Fruit fly (Drosophila melanogaster) whole organism, embryonic: ENCODE results near the gene NdufA3.

Experiments used
- BEAF-32 ChIP-seq: fragments of 200-800 bp; sonication (Bioruptor generic); optimal IDR thresholded peaks from 3 replicates; lab custom pipeline; 2017; ENCODE audit warnings: missing biosample characterization, missing genetic modification characterization, mild to moderate bottlenecking, moderate library complexity, missing genetic modification reagents
- Bteb2 ChIP-seq: fragments of 200-800 bp; sonication (Bioruptor generic); optimal IDR thresholded peaks from 2 replicates; lab custom pipeline; 2016; ENCODE audit warnings: missing biosample characterization, missing genetic modification characterization
- CG10274 ChIP-seq: fragments of 200-800 bp; sonication (Bioruptor generic); optimal IDR thresholded peaks from 3 replicates; lab custom pipeline; 2017; ENCODE audit warnings: missing biosample characterization, mild to moderate bottlenecking, missing genetic modification characterization
- CG12155 ChIP-seq: fragments of 200-800 bp; sonication (Bioruptor generic); optimal IDR thresholded peaks from 3 replicates; lab custom pipeline; 2016; ENCODE audit warnings: missing biosample characterization, missing genetic modification characterization
- CG15479 ChIP-seq: fragments of 200-800 bp; sonication (Bioruptor generic); optimal IDR thresholded peaks from 3 replicates; lab custom pipeline; 2019; ENCODE audit warnings: missing biosample characterization, mild to moderate bottlenecking, missing genetic modification characterization, moderate library complexity
- CG17385 ChIP-seq: fragments of 200-800 bp; sonication (Bioruptor generic); optimal IDR thresholded peaks from 3 replicates; lab custom pipeline; 2018; ENCODE audit warnings: missing biosample characterization, mild to moderate bottlenecking, missing genetic modification characterization
- CG17829 ChIP-seq: fragments of 200-800 bp; optimal IDR thresholded peaks from 2 replicates; lab custom pipeline; 2019; ENCODE audit warnings: missing biosample characterization, mild to moderate bottlenecking, missing genetic modification characterization, moderate library complexity
- CG18764 ChIP-seq: fragments of 200-800 bp; sonication (Bioruptor generic); optimal IDR thresholded peaks from 3 replicates; lab custom pipeline; 2016; ENCODE audit warnings: missing biosample characterization, missing genetic modification characterization
- CG2199 ChIP-seq: fragments of 200-800 bp; sonication (Bioruptor generic); IDR thresholded peaks from 3 replicates; pipeline ENCODE4 v1.3.6; 2022; ENCODE audit warnings: missing biosample characterization, missing genetic modification characterization
- CG3065 ChIP-seq: fragments of 200-800 bp; sonication (Bioruptor generic); optimal IDR thresholded peaks from 2 replicates; lab custom pipeline; 2016; ENCODE audit warnings: missing biosample characterization, missing genetic modification characterization
- CG31224 ChIP-seq: fragments of 200-800 bp; sonication (Bioruptor generic); IDR thresholded peaks from 2 replicates; pipeline ENCODE4 v1.3.6; 2022; ENCODE audit warnings: missing biosample characterization, missing genetic modification characterization
- CG31365 ChIP-seq: fragments of 200-800 bp; sonication (Bioruptor generic); optimal IDR thresholded peaks from 2 replicates; lab custom pipeline; 2018; ENCODE audit warnings: missing biosample characterization, mild to moderate bottlenecking, missing genetic modification characterization
- CG3163 ChIP-seq: fragments of 200-800 bp; sonication (Bioruptor generic); optimal IDR thresholded peaks from 3 replicates; lab custom pipeline; 2016; ENCODE audit warnings: missing biosample characterization, missing genetic modification characterization
- CG3281 ChIP-seq: fragments of 200-800 bp; sonication (Bioruptor generic); optimal IDR thresholded peaks from 3 replicates; lab custom pipeline; 2017; ENCODE audit warnings: missing biosample characterization, mild to moderate bottlenecking, missing genetic modification characterization
- CG34376 ChIP-seq: fragments of 200-800 bp; sonication (Bioruptor generic); optimal IDR thresholded peaks from 2 replicates; lab custom pipeline; 2018; ENCODE audit warnings: missing biosample characterization, mild to moderate bottlenecking, missing genetic modification characterization
- CG42726 ChIP-seq: fragments of 200-800 bp; sonication (Bioruptor generic); IDR thresholded peaks from 2 replicates; pipeline ENCODE4 v1.3.6; 2022; ENCODE audit warnings: missing biosample characterization, missing genetic modification characterization; ENCODE audit not compliant: partially characterized antibody
- CG4328 ChIP-seq: fragments of 200-800 bp; sonication (Bioruptor generic); optimal IDR thresholded peaks from 3 replicates; lab custom pipeline; 2017; ENCODE audit warnings: missing biosample characterization, missing genetic modification reagents, missing genetic modification characterization
- CG43689 ChIP-seq: fragments of 200-800 bp; sonication (Bioruptor generic); IDR thresholded peaks from 2 replicates; pipeline ENCODE4 v1.3.6; 2022; ENCODE audit warnings: missing biosample characterization, missing genetic modification characterization
- CG6791 ChIP-seq: fragments of 200-800 bp; sonication (Bioruptor generic); IDR thresholded peaks from 3 replicates; pipeline ENCODE4 v1.3.6; 2022; ENCODE audit warnings: missing biosample characterization, missing genetic modification characterization; ENCODE audit not compliant: partially characterized antibody
- CG6854 ChIP-seq: fragments of 200-800 bp; sonication (Bioruptor generic); optimal IDR thresholded peaks from 3 replicates; lab custom pipeline; 2017; ENCODE audit warnings: missing biosample characterization, mild to moderate bottlenecking, missing genetic modification characterization
- CG8089 ChIP-seq: fragments of 200-800 bp; sonication (Bioruptor generic); optimal IDR thresholded peaks from 3 replicates; lab custom pipeline; 2016; ENCODE audit warnings: missing biosample characterization, missing genetic modification characterization
- CG9797 ChIP-seq: fragments of 200-800 bp; sonication (Bioruptor generic); optimal IDR thresholded peaks from 3 replicates; lab custom pipeline; 2018; ENCODE audit warnings: missing biosample characterization, mild to moderate bottlenecking, missing genetic modification characterization
- Deaf1 ChIP-seq: fragments of 200-800 bp; optimal IDR thresholded peaks from 3 replicates; lab custom pipeline; 2019; ENCODE audit warnings: missing biosample characterization, mild to moderate bottlenecking, missing genetic modification characterization, moderate library complexity
- Dll ChIP-seq: fragments of 200-800 bp; sonication (Bioruptor generic); IDR thresholded peaks from 4 replicates; pipeline ENCODE4 v1.3.6; 2022; ENCODE audit warnings: missing biosample characterization, missing genetic modification characterization; ENCODE audit not compliant: partially characterized antibody
- Ets65A ChIP-seq: fragments of 200-800 bp; sonication (Bioruptor generic); peaks from one replicate; lab custom pipeline; 2016; ENCODE audit warnings: missing biosample characterization, missing genetic modification characterization
- Fer1 ChIP-seq: fragments of 200-800 bp; sonication (Bioruptor generic); optimal IDR thresholded peaks from 2 replicates; lab custom pipeline; 2017; ENCODE audit warnings: missing biosample characterization, mild to moderate bottlenecking, missing genetic modification characterization
- HmgZ ChIP-seq: fragments of 200-800 bp; sonication (Bioruptor generic); optimal IDR thresholded peaks from 2 replicates; lab custom pipeline; 2018; ENCODE audit warnings: missing biosample characterization, mild to moderate bottlenecking, missing genetic modification characterization
- Hmx ChIP-seq: fragments of 200-800 bp; sonication (Bioruptor generic); optimal IDR thresholded peaks from 2 replicates; lab custom pipeline; 2016; ENCODE audit warnings: missing biosample characterization, missing genetic modification characterization
- Hr3 ChIP-seq: fragments of 200-800 bp; sonication (Bioruptor generic); optimal IDR thresholded peaks from 3 replicates; lab custom pipeline; 2016; ENCODE audit warnings: missing biosample characterization, missing genetic modification characterization
- Kr ChIP-seq: fragments of 200-800 bp; sonication (Bioruptor generic); optimal IDR thresholded peaks from 2 replicates; lab custom pipeline; 2017; ENCODE audit warnings: missing biosample characterization, mild to moderate bottlenecking, missing genetic modification characterization
- MESR4 ChIP-seq: fragments of 200-800 bp; sonication (Bioruptor generic); optimal IDR thresholded peaks from 2 replicates; lab custom pipeline; 2018; ENCODE audit warnings: missing biosample characterization, mild to moderate bottlenecking, missing genetic modification characterization, moderate library complexity
- Scr ChIP-seq: fragments of 200-800 bp; sonication (Bioruptor generic); IDR thresholded peaks from 2 replicates; pipeline ENCODE4 v1.3.6; 2022; ENCODE audit warnings: missing biosample characterization, missing genetic modification characterization; ENCODE audit not compliant: partially characterized antibody
- Trl ChIP-seq, 3 experiments: fragments of >200 bp in 2 of 3; fragments of 200-800 bp in 1 of 3; sonication (Bioruptor generic) in 1 of 3; optimal IDR thresholded peaks; 2 replicates in 1 of 3; 3 replicates in 2 of 3; lab custom pipeline; 2016 to 2017; ENCODE audit warnings: missing biosample characterization in 1 of 3, missing genetic modification characterization in 1 of 3
- aop ChIP-seq: fragments of 200-800 bp; sonication (Bioruptor generic); IDR thresholded peaks from 2 replicates; pipeline ENCODE4 v1.3.6; 2022; ENCODE audit warnings: missing biosample characterization, missing genetic modification characterization
- ase ChIP-seq: fragments of 200-800 bp; sonication (Bioruptor generic); IDR thresholded peaks from 3 replicates; pipeline ENCODE4 v1.3.6; 2022; ENCODE audit warnings: missing biosample characterization, missing genetic modification characterization
- ato ChIP-seq: fragments of 200-800 bp; sonication (Bioruptor generic); IDR thresholded peaks from 2 replicates; pipeline ENCODE4 v1.3.6; 2022; ENCODE audit warnings: missing biosample characterization, missing genetic modification characterization; ENCODE audit not compliant: partially characterized antibody
- bigmax ChIP-seq: fragments of 200-800 bp; sonication (Bioruptor generic); optimal IDR thresholded peaks from 2 replicates; lab custom pipeline; 2018; ENCODE audit warnings: missing biosample characterization, mild to moderate bottlenecking, missing genetic modification characterization
- btn ChIP-seq: fragments of 200-800 bp; sonication (Bioruptor generic); optimal IDR thresholded peaks from 2 replicates; lab custom pipeline; 2016; ENCODE audit warnings: missing biosample characterization, missing genetic modification characterization
- cas ChIP-seq: fragments of 200-800 bp; sonication (Bioruptor generic); IDR thresholded peaks from 2 replicates; pipeline ENCODE4 v1.3.6; 2022; ENCODE audit warnings: missing biosample characterization, missing genetic modification characterization
- chinmo ChIP-seq: fragments of 200-800 bp; sonication (Bioruptor generic); IDR thresholded peaks from 4 replicates; pipeline ENCODE4 v1.3.6; 2022; ENCODE audit warnings: missing biosample characterization, missing genetic modification characterization; ENCODE audit not compliant: partially characterized antibody
- chm ChIP-seq: fragments of 200-800 bp; sonication (Bioruptor generic); IDR thresholded peaks from 2 replicates; pipeline ENCODE4 v1.3.6; 2022; ENCODE audit warnings: missing biosample characterization, missing genetic modification characterization
- fru ChIP-seq: fragments of >200 bp; optimal IDR thresholded peaks from 2 replicates; lab custom pipeline; 2017
- gcm ChIP-seq: fragments of 200-800 bp; sonication (Bioruptor generic); optimal IDR thresholded peaks from 2 replicates; lab custom pipeline; 2019; ENCODE audit warnings: missing biosample characterization, mild to moderate bottlenecking, missing genetic modification characterization, moderate library complexity
- gsb-n ChIP-seq: fragments of 200-800 bp; sonication (Bioruptor generic); optimal IDR thresholded peaks from 3 replicates; lab custom pipeline; 2018; ENCODE audit warnings: missing biosample characterization, mild to moderate bottlenecking, missing genetic modification characterization
- h ChIP-seq: fragments of >200 bp; optimal IDR thresholded peaks from 2 replicates; lab custom pipeline; 2017
- lab ChIP-seq: fragments of 200-800 bp; sonication (Bioruptor generic); optimal IDR thresholded peaks from 3 replicates; lab custom pipeline; 2017; ENCODE audit warnings: missing biosample characterization, missing genetic modification characterization, mild to moderate bottlenecking, moderate library complexity, missing genetic modification reagents
- pho ChIP-seq: fragments of 200-800 bp; sonication (Bioruptor generic); optimal IDR thresholded peaks from 2 replicates; lab custom pipeline; 2016; ENCODE audit warnings: missing biosample characterization, missing genetic modification characterization
- sens-2 ChIP-seq: fragments of 200-800 bp; sonication (Bioruptor generic); IDR thresholded peaks from 2 replicates; pipeline ENCODE4 v1.3.6; 2022; ENCODE audit warnings: missing biosample characterization, missing genetic modification characterization
- seq ChIP-seq: fragments of 200-800 bp; sonication (Bioruptor generic); IDR thresholded peaks from 2 replicates; pipeline ENCODE4 v1.3.6; 2022; ENCODE audit warnings: missing biosample characterization, missing genetic modification characterization
- sqz ChIP-seq: fragments of 200-800 bp; sonication (Bioruptor generic); optimal IDR thresholded peaks from 3 replicates; lab custom pipeline; 2018; ENCODE audit warnings: missing biosample characterization, mild to moderate bottlenecking, missing genetic modification characterization
- usp ChIP-seq: fragments of >200 bp; optimal IDR thresholded peaks from 2 replicates; lab custom pipeline; 2017; ENCODE audit warnings: missing biosample characterization, missing genetic modification characterization

Gene NdufA3

DNA sequence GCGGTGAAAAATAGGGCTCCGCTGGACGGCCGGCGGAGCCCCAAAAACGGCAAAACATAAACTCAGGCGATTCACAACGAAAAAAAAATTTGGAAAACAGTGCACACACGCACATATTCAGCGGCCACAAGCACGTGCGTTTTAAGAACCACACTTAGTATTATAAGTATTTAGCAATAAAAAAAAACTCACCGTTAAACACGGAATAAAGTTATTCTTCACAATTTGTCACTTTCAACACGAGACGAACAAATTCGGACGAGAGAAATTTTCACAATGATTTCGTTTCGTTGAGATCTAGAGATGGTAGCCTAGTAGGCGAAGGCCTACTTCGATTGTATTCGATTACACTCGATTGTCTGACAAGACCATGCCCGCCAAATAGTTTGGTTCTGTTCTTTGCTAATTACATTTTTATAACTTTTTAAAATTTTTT is 3.4 kb downstream of the NdufA3 start, which contains the start of gene His3.3B (continued):
- TF ChIP-seq CG17829 (tag; lab: Kevin White, UChicago) (no peak), CG6854 (GFP tag; lab: Kevin White, UChicago) (peak; percentile 60), CG8089 (no peak), CG3281 (GFP tag; lab: Kevin White, UChicago) (no peak), ase (GFP tag; lab: Robert Waterston, UW) (no peak), CG17385 (GFP tag; lab: Kevin White, UChicago) (peak; percentile 17), CG9797 (peak; percentile 44), chm (GFP tag; lab: Robert Waterston, UW) (peak; percentile 51), HmgZ (tag; lab: Kevin White, UChicago) (peak; percentile 22), CG4328 (GFP tag; lab: Kevin White, UChicago) (no peak), CG31365 (tag; lab: Kevin White, UChicago) (no peak), Trl (optimal IDR thresholded peaks at IDR 0.05; lab: Kevin White, UChicago) (no peak), Trl (GFP tag; optimal IDR thresholded peaks at IDR 0.05; lab: Kevin White, UChicago) (peak; percentile 5), CG3163 (GFP tag; lab: Kevin White, UChicago) (no peak), h (lab: Kevin White, UChicago) (no peak), Deaf1 (tag; lab: Kevin White, UChicago) (peak; percentile 39), CG6791 (GFP tag; lab: Robert Waterston, UW) (0 out of 3 replicates have a peak, but pooled peaks have one; percentile 39), Dll (GFP tag; lab: Robert Waterston, UW) (peak; percentile 56; the same call in 1 of the 4 replicates), seq (peak; percentile 11; the same call in 1 of the 2 replicates), chinmo (GFP tag; lab: Robert Waterston, UW) (0 out of 4 replicates have a peak, but pooled peaks have one; percentile 51), CG12155 (GFP tag; lab: Kevin White, UChicago) (peak; percentile 34), Ets65A (GFP tag; lab: Kevin White, UChicago) (no peak), CG10274 (GFP tag; lab: Kevin White, UChicago) (no peak), gsb-n (tag; lab: Kevin White, UChicago) (no peak), cas (GFP tag; lab: Robert Waterston, UW) (no peak), aop (GFP tag; lab: Robert Waterston, UW) (no peak), bigmax (GFP tag; lab: Kevin White, UChicago) (peak; percentile 10), Bteb2 (GFP tag; lab: Kevin White, UChicago) (no peak), pho (GFP tag; lab: Kevin White, UChicago) (no peak), CG42726 (GFP tag; lab: Robert Waterston, UW) (no peak), Hr3 (no peak), fru (no peak), CG34376 (GFP tag; lab: Kevin White, UChicago) (peak; percentile 54), CG31224 (GFP tag; lab: Robert Waterston, UW) (no peak), usp (GFP tag; lab: Kevin White, UChicago) (no peak), sqz (peak; percentile 62), Scr (GFP tag; lab: Robert Waterston, UW) (peak; percentile 41), gcm (GFP tag; lab: Kevin White, UChicago) (peak; percentile 17), CG2199 (GFP tag; lab: Robert Waterston, UW) (no peak), CG3065 (GFP tag; lab: Kevin White, UChicago) (peak; percentile 82), ato (0 out of 2 replicates have a peak, but pooled peaks have one; percentile 25), sens-2 (no peak), MESR4 (GFP tag; lab: Kevin White, UChicago) (peak; percentile 100), lab (peak; percentile 49), Fer1 (GFP tag; lab: Kevin White, UChicago) (peak; percentile 70), CG43689 (GFP tag; lab: Robert Waterston, UW) (no peak), btn (no peak), BEAF-32 (GFP tag; lab: Kevin White, UChicago) (peak; percentile 60), Kr (GFP tag; lab: Kevin White, UChicago) (no peak), CG18764 (GFP tag; lab: Kevin White, UChicago) (no peak), Hmx (no peak), CG15479 (GFP tag; lab: Kevin White, UChicago) (no peak)
